Fruit fly (Drosophila melanogaster) whole organism, pupa: ENCODE results near the gene beta-Man.

ENCODE experiments used
- CG10348 ChIP-seq: fragments of 200-800 bp; sonication (Bioruptor generic); IDR thresholded peaks from 2 replicates; pipeline ENCODE4 v1.3.6; 2022; ENCODE audit warnings: missing biosample characterization, missing genetic modification characterization
- CG12605 ChIP-seq: fragments of 200-800 bp; sonication (Bioruptor generic); IDR thresholded peaks from 2 replicates; pipeline ENCODE4 v1.3.6; 2022; ENCODE audit warnings: missing biosample characterization, missing genetic modification characterization
- CG13204 ChIP-seq: fragments of 200-800 bp; sonication (Bioruptor generic); optimal IDR thresholded peaks from 2 replicates; lab custom pipeline; 2018; ENCODE audit warnings: missing biosample characterization, mild to moderate bottlenecking, missing genetic modification characterization, moderate library complexity
- CG14655 ChIP-seq: fragments of 200-800 bp; sonication (Bioruptor generic); optimal IDR thresholded peaks from 3 replicates; lab custom pipeline; 2017; ENCODE audit warnings: mild to moderate bottlenecking, missing biosample characterization, missing genetic modification reagents, missing genetic modification characterization
- CG15710 ChIP-seq: fragments of 200-800 bp; sonication (Bioruptor generic); optimal IDR thresholded peaks from 2 replicates; lab custom pipeline; 2018; ENCODE audit warnings: missing biosample characterization, mild to moderate bottlenecking, missing genetic modification characterization, moderate library complexity
- CG17806 ChIP-seq: fragments of 200-800 bp; sonication (Bioruptor generic); optimal IDR thresholded peaks from 2 replicates; lab custom pipeline; 2018; ENCODE audit warnings: missing biosample characterization, mild to moderate bottlenecking, missing genetic modification characterization, moderate library complexity
- CG32121 ChIP-seq: fragments of 200-800 bp; sonication (Bioruptor generic); IDR thresholded peaks from 2 replicates; pipeline ENCODE4 v1.3.6; 2022; ENCODE audit warnings: missing biosample characterization, missing genetic modification characterization
- CG34367 ChIP-seq: fragments of 200-800 bp; sonication (Bioruptor generic); optimal IDR thresholded peaks from 2 replicates; lab custom pipeline; 2018; ENCODE audit warnings: missing biosample characterization, mild to moderate bottlenecking, missing genetic modification characterization
- CG4496 ChIP-seq: fragments of 200-800 bp; sonication (Bioruptor generic); IDR thresholded peaks from 3 replicates; pipeline ENCODE4 v1.3.6; 2022; ENCODE audit warnings: missing biosample characterization, missing genetic modification characterization
- CG8159 ChIP-seq: fragments of 200-800 bp; sonication (Bioruptor generic); optimal IDR thresholded peaks from 3 replicates; lab custom pipeline; 2018; ENCODE audit warnings: missing biosample characterization, mild to moderate bottlenecking, missing genetic modification characterization, moderate library complexity
- CG8301 ChIP-seq: fragments of 200-800 bp; sonication (Bioruptor generic); optimal IDR thresholded peaks from 2 replicates; lab custom pipeline; 2018; ENCODE audit warnings: missing biosample characterization, mild to moderate bottlenecking, missing genetic modification characterization
- CG9948 ChIP-seq: fragments of 200-800 bp; sonication (Bioruptor generic); optimal IDR thresholded peaks from 2 replicates; lab custom pipeline; 2018; ENCODE audit warnings: missing biosample characterization, mild to moderate bottlenecking, missing genetic modification characterization, moderate library complexity
- D1 ChIP-seq: fragments of 200-800 bp; sonication (Bioruptor generic); optimal IDR thresholded peaks from 2 replicates; lab custom pipeline; 2018; ENCODE audit warnings: missing biosample characterization, mild to moderate bottlenecking, missing genetic modification characterization, moderate library complexity
- EcR ChIP-seq: fragments of 200-800 bp; sonication (Bioruptor generic); optimal IDR thresholded peaks from 3 replicates; lab custom pipeline; 2019; ENCODE audit warnings: missing biosample characterization, missing genetic modification characterization, mild to moderate bottlenecking, moderate library complexity, missing genetic modification reagents
- Ets98B ChIP-seq: fragments of 200-800 bp; sonication (Bioruptor generic); IDR thresholded peaks from 2 replicates; pipeline ENCODE4 v1.3.6; 2022; ENCODE audit warnings: missing biosample characterization, missing genetic modification characterization
- Pif1A ChIP-seq: fragments of 200-800 bp; sonication (Bioruptor generic); optimal IDR thresholded peaks from 3 replicates; lab custom pipeline; 2016; ENCODE audit warnings: missing biosample characterization, missing genetic modification characterization
- Pif1B ChIP-seq: fragments of 200-800 bp; sonication (Bioruptor generic); optimal IDR thresholded peaks from 3 replicates; lab custom pipeline; 2016; ENCODE audit warnings: missing biosample characterization, missing genetic modification characterization
- Snoo ChIP-seq: fragments of 200-800 bp; sonication (Bioruptor generic); optimal IDR thresholded peaks from 3 replicates; lab custom pipeline; 2017; ENCODE audit warnings: missing biosample characterization, mild to moderate bottlenecking, missing genetic modification characterization, inconsistent platforms
- fd96Ca ChIP-seq: fragments of 200-800 bp; sonication (Bioruptor generic); IDR thresholded peaks from 3 replicates; pipeline ENCODE4 v1.3.6; 2022; ENCODE audit warnings: missing biosample characterization, missing genetic modification characterization
- gl ChIP-seq: fragments of 200-800 bp; sonication (Bioruptor generic); optimal IDR thresholded peaks from 2 replicates; lab custom pipeline; 2018; ENCODE audit warnings: missing biosample characterization, mild to moderate bottlenecking, missing genetic modification characterization
- rn ChIP-seq: fragments of 200-800 bp; sonication (Bioruptor generic); IDR thresholded peaks from 2 replicates; pipeline ENCODE4 v1.3.6; 2022; ENCODE audit warnings: missing biosample characterization, missing genetic modification characterization

Gene beta-Man

DNA sequence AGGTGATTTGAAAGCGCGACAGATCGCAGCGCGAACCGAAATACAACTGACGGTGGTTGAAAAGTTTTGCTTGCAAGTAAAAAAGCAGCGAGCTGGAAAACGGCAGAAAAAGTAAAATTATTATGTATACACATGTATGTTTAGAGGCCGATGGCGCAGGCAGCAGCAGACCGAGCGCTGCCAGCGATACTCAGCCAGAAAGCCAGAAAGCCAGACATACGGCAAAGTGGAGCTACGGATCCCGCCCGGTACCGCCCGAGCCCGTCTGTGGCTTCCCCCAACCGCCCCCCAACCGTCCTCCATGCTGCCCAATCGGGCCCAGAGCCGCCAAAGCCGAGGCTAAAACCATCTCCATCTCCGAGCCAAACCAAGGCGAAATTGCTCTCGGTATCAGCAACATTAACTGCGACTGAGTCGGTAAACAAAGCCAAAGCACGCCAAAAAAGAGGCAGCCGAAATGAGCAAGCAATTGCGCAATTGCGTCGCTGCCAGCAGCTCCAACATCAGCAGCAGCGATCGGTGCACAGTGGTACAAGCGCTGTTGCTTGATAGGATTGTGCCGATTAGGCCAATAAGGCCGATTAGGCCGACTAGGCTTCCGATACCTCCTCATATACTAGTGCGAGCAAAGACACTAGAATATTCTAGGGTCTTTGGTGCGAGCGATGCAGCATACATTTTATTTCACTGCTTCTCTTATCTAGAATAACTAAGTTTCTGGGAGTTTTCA lies 18.4 kb downstream of the beta-Man start, which contains the start of gene CG14636:
Gene CG14636, minus strand, starts transcription at position 51 of the 730 bp plus-strand sequence.
- peak; percentile 35 for TF ChIP-seq CG17806 (tag; lab: Kevin White, UChicago)
- peak; percentile 51; the same call in 2 of the 3 replicates for TF ChIP-seq CG4496 (GFP tag; lab: Robert Waterston, UW)
- TF ChIP-seq Ets98B (GFP tag; lab: Robert Waterston, UW) = peak; percentile 65
- no peak for TF ChIP-seq CG8301 (tag; lab: Kevin White, UChicago)
- TF ChIP-seq Pif1A = peak; percentile 78
- TF ChIP-seq gl (tag; lab: Kevin White, UChicago) = no peak
- TF ChIP-seq CG34367 (tag; lab: Kevin White, UChicago) = no peak
- peak; percentile 83 for TF ChIP-seq fd96Ca
- no peak for TF ChIP-seq EcR
- TF ChIP-seq D1 (tag; lab: Kevin White, UChicago) = no peak
- peak; percentile 46 for TF ChIP-seq CG15710 (tag; lab: Kevin White, UChicago)
- peak; percentile 63 for TF ChIP-seq Snoo
- peak; percentile 56 for TF ChIP-seq Pif1B (GFP tag; lab: Kevin White, UChicago)
- TF ChIP-seq CG8159 (tag; lab: Kevin White, UChicago) = peak; percentile 33
- peak; percentile 36; the same call in 1 of the 2 replicates for TF ChIP-seq rn
- TF ChIP-seq CG32121 (GFP tag; lab: Robert Waterston, UW) = peak; percentile 81; the same call in 1 of the 2 replicates
- TF ChIP-seq CG14655 (GFP tag; lab: Kevin White, UChicago) = no peak
- peak; percentile 24 for TF ChIP-seq CG13204
- TF ChIP-seq CG10348 (GFP tag; lab: Robert Waterston, UW) = no peak
- TF ChIP-seq CG9948 (tag; lab: Kevin White, UChicago) = peak; percentile 19
- no peak for TF ChIP-seq CG12605 (GFP tag; lab: Robert Waterston, UW)

dm6 chr3R:4220030-4220429 lies 23.0 kb downstream of the beta-Man start, which contains the start of gene CG31516:
TSS of gene CG31516 (minus strand) at chr3R:4220130.
- TF ChIP-seq CG9948 (tag; lab: Kevin White, UChicago) (no peak), CG17806 (tag; lab: Kevin White, UChicago) (no peak), CG10348 (GFP tag; lab: Robert Waterston, UW) (no peak), CG32121 (GFP tag; lab: Robert Waterston, UW) (no peak), Pif1A (no peak), CG8301 (tag; lab: Kevin White, UChicago) (no peak)

dm6 chr3R:4220780-4221179 lies 23.8 kb downstream of the beta-Man start:
- TF ChIP-seq CG32121 (GFP tag; lab: Robert Waterston, UW) (peak; percentile 9; the same call in 1 of the 2 replicates), CG14655 (GFP tag; lab: Kevin White, UChicago) (no peak), Ets98B (GFP tag; lab: Robert Waterston, UW) (peak; percentile 16; the same call in 1 of the 2 replicates), CG12605 (GFP tag; lab: Robert Waterston, UW) (0 out of 2 replicates have a peak, but pooled peaks have one; percentile 9), CG15710 (tag; lab: Kevin White, UChicago) (no peak), fd96Ca (0 out of 3 replicates have a peak, but pooled peaks have one; percentile 31), CG9948 (tag; lab: Kevin White, UChicago) (no peak)

- TF ChIP-seq CG13204 = peak; percentile 61
- TF ChIP-seq CG8301 (tag; lab: Kevin White, UChicago) = no peak
- no peak for TF ChIP-seq CG4496 (GFP tag; lab: Robert Waterston, UW)
- TF ChIP-seq CG9948 (tag; lab: Kevin White, UChicago) = no peak
These were observed 31.4 kb downstream of the beta-Man start for dm6 chr3R:4228426-4228825.

DNA sequence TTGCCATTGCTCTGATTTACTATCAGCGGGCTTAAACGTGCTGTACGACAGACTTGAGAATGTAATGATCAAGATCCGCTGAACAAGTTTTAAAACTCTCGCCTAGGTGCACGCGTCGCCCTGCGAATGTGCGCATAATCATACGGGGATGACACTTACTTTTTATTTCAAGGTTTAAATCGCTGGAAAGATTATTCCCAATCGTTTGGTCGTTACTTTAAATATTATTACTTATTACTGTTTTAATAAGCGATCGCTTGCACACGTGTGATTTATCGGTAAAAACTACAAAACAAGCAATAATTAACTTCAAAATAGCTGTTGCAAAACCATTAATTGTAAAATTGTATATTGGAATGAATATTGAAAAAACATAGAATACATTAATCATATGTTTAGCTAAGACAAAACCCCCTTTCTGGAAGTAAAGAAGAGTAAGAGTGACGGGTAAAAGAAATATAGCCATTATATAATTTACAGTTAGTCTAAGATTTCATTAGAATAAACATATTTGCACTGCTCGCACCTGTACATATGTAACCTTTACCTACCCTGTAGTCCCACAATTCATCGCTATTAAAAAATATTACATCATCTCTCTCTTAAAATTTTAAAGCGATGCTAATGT lies 32.2 kb downstream of the beta-Man start, which contains the start of gene DhpD:
Gene DhpD, minus strand, starts transcription at position 102 of the 628 bp plus-strand sequence.
- TF ChIP-seq gl (tag; lab: Kevin White, UChicago) (peak; percentile 35), EcR (no peak), CG13204 (peak; percentile 2), D1 (tag; lab: Kevin White, UChicago) (peak; percentile 59), CG32121 (GFP tag; lab: Robert Waterston, UW) (peak; percentile 77), Snoo (peak; percentile 80), CG17806 (tag; lab: Kevin White, UChicago) (peak; percentile 79), Ets98B (GFP tag; lab: Robert Waterston, UW) (peak; percentile 79), CG15710 (tag; lab: Kevin White, UChicago) (peak; percentile 80), CG8301 (tag; lab: Kevin White, UChicago) (no peak), CG8159 (tag; lab: Kevin White, UChicago) (peak; percentile 76), fd96Ca (no peak; the same call in 2 of the 3 replicates), CG10348 (GFP tag; lab: Robert Waterston, UW) (no peak), CG14655 (GFP tag; lab: Kevin White, UChicago) (no peak), rn (no peak), CG4496 (GFP tag; lab: Robert Waterston, UW) (peak; percentile 87), CG34367 (tag; lab: Kevin White, UChicago) (peak; percentile 50), CG12605 (GFP tag; lab: Robert Waterston, UW) (peak; percentile 63), Pif1B (GFP tag; lab: Kevin White, UChicago) (peak; percentile 73), CG9948 (tag; lab: Kevin White, UChicago) (peak; percentile 55)
